Worm (Caenorhabditis elegans): ENCODE measurements around the gene F25D1.8.

F25D1.8 gene

ce11 chrV:10501295-10501694, 37.9 kb upstream of the F25D1.8 start, which contains the start of gene C35A5.3:
Gene C35A5.3 (minus strand): TSS chrV:10501395.
- TF ChIP-seq zip-5 (tag; optimal IDR thresholded peaks at IDR 0.05) (no peak), nhr-11 (tag; optimal IDR thresholded peaks at IDR 0.05) (no peak), nhr-232 (tag; optimal IDR thresholded peaks at IDR 0.05) (no peak), hlh-8 (tag; optimal IDR thresholded peaks at IDR 0.05) (no peak), ceh-9 (tag; optimal IDR thresholded peaks at IDR 0.05) (no peak), ceh-2 (tag; optimal IDR thresholded peaks at IDR 0.05) (no peak), syd-9 (tag; optimal IDR thresholded peaks at IDR 0.05) (no peak), ceh-34 (tag; optimal IDR thresholded peaks at IDR 0.05) (no peak), elt-2 (tag; optimal IDR thresholded peaks at IDR 0.05) (no peak), nfya-1 (tag; optimal IDR thresholded peaks at IDR 0.05) (no peak)

ce11 chrV:10503011-10503410, 36.2 kb upstream of the F25D1.8 start, which contains the start of gene C35A5.11:
Gene C35A5.11 (minus strand): TSS chrV:10503111.
- TF ChIP-seq ahr-1 (tag; optimal IDR thresholded peaks at IDR 0.05) (no peak), hlh-30 (tag; optimal IDR thresholded peaks at IDR 0.05; ENCODE audit: insufficient read depth) (no peak), lim-6 (tag; optimal IDR thresholded peaks at IDR 0.05) (no peak), hlh-6 (tag; optimal IDR thresholded peaks at IDR 0.05) (no peak), npax-4 (tag; optimal IDR thresholded peaks at IDR 0.05) (no peak), pqm-1 (tag; optimal IDR thresholded peaks at IDR 0.05) (no peak), ceh-30 (tag; optimal IDR thresholded peaks at IDR 0.05) (no peak), ztf-16 (tag; optimal IDR thresholded peaks at IDR 0.05) (no peak), unc-3 (GFP tag; conservative IDR thresholded peaks at IDR 0.05) (no peak), unc-3 (tag; optimal IDR thresholded peaks at IDR 0.05) (no peak), fax-1 (tag; optimal IDR thresholded peaks at IDR 0.05) (no peak), ceh-48 (tag; optimal IDR thresholded peaks at IDR 0.05) (no peak), T23F11.4 (GFP tag; optimal IDR thresholded peaks at IDR 0.05) (no peak), fkh-6 (tag; optimal IDR thresholded peaks at IDR 0.05) (no peak), ceh-24 (tag; optimal IDR thresholded peaks at IDR 0.05) (no peak), C38D4.7 (GFP tag; optimal IDR thresholded peaks at IDR 0.05) (no peak), ceh-31 (tag; optimal IDR thresholded peaks at IDR 0.05) (no peak), tbx-7 (tag; optimal IDR thresholded peaks at IDR 0.05) (no peak), pha-4 (tag; optimal IDR thresholded peaks at IDR 0.05) (no peak)

- TF ChIP-seq sdc-2 (tag; optimal IDR thresholded peaks at IDR 0.05), result no peak
- TF ChIP-seq unc-55 (GFP tag; optimal IDR thresholded peaks at IDR 0.05), result no peak
- TF ChIP-seq che-1 (tag; optimal IDR thresholded peaks at IDR 0.05), result no peak
These were observed 35.3 kb upstream of the F25D1.8 start, which contains the start of gene C35A5.10 for ce11 chrV:10503893-10504292. Gene C35A5.10 (plus strand): TSS chrV:10504193.

ce11 chrV:10505553-10505952, 33.7 kb upstream of the F25D1.8 start, which contains the start of gene C35A5.5:
Gene C35A5.5 (plus strand): TSS chrV:10505853.
- TF ChIP-seq hlh-6 (tag; optimal IDR thresholded peaks at IDR 0.05) (no peak), ceh-22 (tag; optimal IDR thresholded peaks at IDR 0.05) (no peak), pros-1 (tag; optimal IDR thresholded peaks at IDR 0.05) (no peak), ceh-6 (GFP tag; optimal IDR thresholded peaks at IDR 0.05) (no peak), ceh-9 (tag; optimal IDR thresholded peaks at IDR 0.05) (no peak), pat-9 (tag; optimal IDR thresholded peaks at IDR 0.05) (no peak), K02D7.2 (tag; optimal IDR thresholded peaks at IDR 0.05) (no peak), syd-9 (tag; optimal IDR thresholded peaks at IDR 0.05) (no peak), nhr-232 (tag; optimal IDR thresholded peaks at IDR 0.05) (no peak), npax-4 (tag; optimal IDR thresholded peaks at IDR 0.05) (no peak)

- TF ChIP-seq tbx-7 (tag; optimal IDR thresholded peaks at IDR 0.05) (no peak), npax-4 (tag; optimal IDR thresholded peaks at IDR 0.05) (no peak), dmd-4 (tag; optimal IDR thresholded peaks at IDR 0.05; ENCODE audit: borderline replicate concordance) (no peak), ceh-9 (tag; optimal IDR thresholded peaks at IDR 0.05) (no peak), pax-1 (tag; optimal IDR thresholded peaks at IDR 0.05) (no peak), unc-3 (GFP tag; conservative IDR thresholded peaks at IDR 0.05) (no peak), unc-3 (tag; optimal IDR thresholded peaks at IDR 0.05) (no peak), tbx-2 (tag; optimal IDR thresholded peaks at IDR 0.05) (no peak), unc-55 (GFP tag; optimal IDR thresholded peaks at IDR 0.05) (no peak), sox-2 (GFP tag; IDR thresholded peaks at IDR 0.05) (no peak), Y22D7AL.16 (tag; optimal IDR thresholded peaks at IDR 0.05) (no peak), C38D4.7 (GFP tag; optimal IDR thresholded peaks at IDR 0.05) (no peak), sox-4 (tag; optimal IDR thresholded peaks at IDR 0.05) (no peak), syd-9 (tag; optimal IDR thresholded peaks at IDR 0.05) (no peak), ceh-24 (tag; optimal IDR thresholded peaks at IDR 0.05) (no peak), hlh-8 (tag; optimal IDR thresholded peaks at IDR 0.05) (no peak), pros-1 (tag; optimal IDR thresholded peaks at IDR 0.05) (no peak)
These were observed 30.4 kb upstream of the F25D1.8 start, which contains the start of gene C35A5.6 for ce11 chrV:10508855-10509254. Gene C35A5.6 (plus strand): TSS chrV:10509137.

Measured in whole organism, late embryonic.